Fruit fly (Drosophila melanogaster): ENCODE results near the gene for.

for gene

dm6 chr2L:3573172-3573755 lies 83.5 kb downstream of the for start (continued):
- TF ChIP-seq HLH54F (GFP tag; optimal IDR thresholded peaks at IDR 0.05): peak; percentile 17
- TF ChIP-seq pum (GFP tag; optimal IDR thresholded peaks at IDR 0.05): peak; percentile 55
- TF ChIP-seq gsb-n (tag; optimal IDR thresholded peaks at IDR 0.05): peak; percentile 44
- peak; percentile 52 for TF ChIP-seq CG8944 (GFP tag; optimal IDR thresholded peaks at IDR 0.05)
- no peak for TF ChIP-seq kay (GFP tag; optimal IDR thresholded peaks at IDR 0.05)
- TF ChIP-seq CG12744 (GFP tag; optimal IDR thresholded peaks at IDR 0.05): no peak
- TF ChIP-seq Bdp1 (GFP tag; optimal IDR thresholded peaks at IDR 0.05): peak; percentile 31
- TF ChIP-seq CG32772 (GFP tag; IDR thresholded peaks at IDR 0.05): peak; percentile 44; the same call in 1 of the 2 replicates
- TF ChIP-seq Nf-YC (tag; optimal IDR thresholded peaks at IDR 0.05): peak; percentile 25
- TF ChIP-seq GATAe (GFP tag; conservative IDR thresholded peaks at IDR 0.05): peak; percentile 91
- no peak for TF ChIP-seq Elba2 (GFP tag; optimal IDR thresholded peaks at IDR 0.05)
- peak; percentile 37 for TF ChIP-seq CG6254 (GFP tag; optimal IDR thresholded peaks at IDR 0.05)
- peak; percentile 86 for TF ChIP-seq Med (GFP tag)
- peak; percentile 64 for TF ChIP-seq E2f1 (GFP tag; IDR thresholded peaks at IDR 0.05)
- peak; percentile 23 for TF ChIP-seq CG12155 (GFP tag; optimal IDR thresholded peaks at IDR 0.05)
- peak; percentile 66; the same call in 1 of the 2 replicates for TF ChIP-seq ttk (GFP tag; IDR thresholded peaks at IDR 0.05)
- TF ChIP-seq Myb (GFP tag; optimal IDR thresholded peaks at IDR 0.05): peak; percentile 30
- no peak for TF ChIP-seq CG8281 (tag; optimal IDR thresholded peaks at IDR 0.05)
- peak; percentile 39 for TF ChIP-seq CG1529 (GFP tag; optimal IDR thresholded peaks at IDR 0.05)
- TF ChIP-seq sqz (GFP tag; optimal IDR thresholded peaks at IDR 0.05): no peak
- TF ChIP-seq slbo (GFP tag; IDR thresholded peaks at IDR 0.05): peak; percentile 45
- peak; percentile 55; the same call in 2 of the 3 replicates for TF ChIP-seq z (GFP tag; IDR thresholded peaks at IDR 0.05)
- TF ChIP-seq CG14965 (GFP tag; optimal IDR thresholded peaks at IDR 0.05; ENCODE audit: borderline replicate concordance): no peak
- TF ChIP-seq eve (GFP tag; optimal IDR thresholded peaks at IDR 0.05): peak in 1 of 2 experiments; percentile 95
- peak; percentile 82 for TF ChIP-seq HLHmδ (GFP tag; optimal IDR thresholded peaks at IDR 0.05)
- no peak for TF ChIP-seq Dip2 (GFP tag; IDR thresholded peaks at IDR 0.05)
- TF ChIP-seq en (GFP tag; optimal IDR thresholded peaks at IDR 0.05): peak; percentile 49
- no peak for TF ChIP-seq pros (GFP tag; optimal IDR thresholded peaks at IDR 0.05)
- TF ChIP-seq Abd-B (GFP tag; optimal IDR thresholded peaks at IDR 0.05): peak; percentile 44
- TF ChIP-seq CG3281 (GFP tag; optimal IDR thresholded peaks at IDR 0.05): peak; percentile 26
- no peak for TF ChIP-seq stwl (tag; optimal IDR thresholded peaks at IDR 0.05)
- TF ChIP-seq CG6854 (GFP tag; optimal IDR thresholded peaks at IDR 0.05): peak; percentile 25
- TF ChIP-seq cato (GFP tag; optimal IDR thresholded peaks at IDR 0.05; ENCODE audit: borderline replicate concordance): peak; percentile 60
- peak; percentile 15 to 18 for TF ChIP-seq Trl (optimal IDR thresholded peaks at IDR 0.05)
- peak; percentile 46 for TF ChIP-seq Trl (GFP tag; optimal IDR thresholded peaks at IDR 0.05)
- TF ChIP-seq ATbp (GFP tag; optimal IDR thresholded peaks at IDR 0.05): peak; percentile 8
- no peak for TF ChIP-seq ac (GFP tag; optimal IDR thresholded peaks at IDR 0.05)
- TF ChIP-seq Sin3A (optimal IDR thresholded peaks at IDR 0.05): no peak
- TF ChIP-seq Aef1 (GFP tag; IDR thresholded peaks at IDR 0.05): peak; percentile 54
- TF ChIP-seq CG12942 (GFP tag; optimal IDR thresholded peaks at IDR 0.05): peak; percentile 53
- TF ChIP-seq Lhr (GFP tag; optimal IDR thresholded peaks at IDR 0.05): peak; percentile 28
- TF ChIP-seq psq (GFP tag; optimal IDR thresholded peaks at IDR 0.05): peak; percentile 28
- no peak for TF ChIP-seq bigmax (GFP tag; optimal IDR thresholded peaks at IDR 0.05)
- no peak for TF ChIP-seq Dfd (GFP tag; optimal IDR thresholded peaks at IDR 0.05)
- peak; percentile 72 for TF ChIP-seq fd96Cb (tag; optimal IDR thresholded peaks at IDR 0.05)
- no peak for TF ChIP-seq CG13123 (GFP tag; optimal IDR thresholded peaks at IDR 0.05)
- peak; percentile 64; the same call in 1 of the 2 replicates for TF ChIP-seq wor (GFP tag; IDR thresholded peaks at IDR 0.05)
- peak; percentile 12 for TF ChIP-seq zen (tag; optimal IDR thresholded peaks at IDR 0.05)
- TF ChIP-seq CG18476 (GFP tag; optimal IDR thresholded peaks at IDR 0.05): peak; percentile 3
- peak; percentile 44 for TF ChIP-seq oc (tag; optimal IDR thresholded peaks at IDR 0.05)
- no peak for TF ChIP-seq Hey (tag; optimal IDR thresholded peaks at IDR 0.05)
